Fruit fly (Drosophila melanogaster): ENCODE results near the gene Ranbp21.
A peak's percentile ranks its signal among the peaks of the same experiment; 100 is the strongest.

The Ranbp21 gene

DNA sequence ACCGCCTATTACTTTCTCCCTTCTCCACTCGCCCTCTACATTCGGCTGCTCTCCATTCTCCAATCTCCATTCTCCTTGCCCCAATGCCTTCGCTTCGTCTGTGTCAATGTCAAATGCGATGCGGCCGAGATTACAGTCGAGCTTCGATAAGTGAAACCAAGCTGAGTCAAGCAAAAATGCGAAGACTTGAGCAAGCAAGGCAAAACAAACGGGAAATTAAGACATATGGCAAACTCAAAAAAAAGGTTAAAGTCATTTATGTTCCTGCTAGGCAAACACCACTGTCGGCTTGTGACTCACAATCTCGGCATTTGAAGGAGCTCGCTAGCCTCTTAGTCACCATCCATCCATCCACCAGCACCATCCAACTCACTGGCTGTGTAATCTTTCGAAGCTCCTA lies 16.3 kb upstream of the Ranbp21 start (continued):
- TF ChIP-seq Myb (GFP tag; optimal IDR thresholded peaks at IDR 0.05) (peak; percentile 90), hbn (GFP tag; IDR thresholded peaks at IDR 0.05; ENCODE audit: partially characterized antibody) (no peak), bcd (GFP tag; optimal IDR thresholded peaks at IDR 0.05) (peak; percentile 91), corto (GFP tag; optimal IDR thresholded peaks at IDR 0.05) (peak; percentile 98), sd (tag; optimal IDR thresholded peaks at IDR 0.05) (peak; percentile 99), CG10209 (GFP tag; optimal IDR thresholded peaks at IDR 0.05) (peak; percentile 93), shn (GFP tag; optimal IDR thresholded peaks at IDR 0.05) (peak; percentile 98), CG4617 (GFP tag; optimal IDR thresholded peaks at IDR 0.05; ENCODE audit: borderline replicate concordance) (peak; percentile 91), CG7271 (tag; optimal IDR thresholded peaks at IDR 0.05) (peak; percentile 59), emc (GFP tag; optimal IDR thresholded peaks at IDR 0.05) (peak; percentile 78), Doc3 (GFP tag; IDR thresholded peaks at IDR 0.05; ENCODE audit: partially characterized antibody) (no peak), klu (GFP tag; IDR thresholded peaks at IDR 0.05) (peak; percentile 86), HLHmδ (GFP tag; optimal IDR thresholded peaks at IDR 0.05) (peak; percentile 44), aop (GFP tag; IDR thresholded peaks at IDR 0.05) (peak; percentile 89), Lim3 (GFP tag; IDR thresholded peaks at IDR 0.05) (peak; percentile 83), ham (GFP tag; IDR thresholded peaks at IDR 0.05) (peak; percentile 77), tna (GFP tag; IDR thresholded peaks at IDR 0.05; ENCODE audit: partially characterized antibody) (no peak), dmrt99B (tag; optimal IDR thresholded peaks at IDR 0.05) (peak; percentile 93), CG9437 (GFP tag; optimal IDR thresholded peaks at IDR 0.05) (peak; percentile 86), cas (GFP tag; IDR thresholded peaks at IDR 0.05) (peak; percentile 57), CG11247 (GFP tag; IDR thresholded peaks at IDR 0.05) (peak; percentile 93), Elba2 (GFP tag; optimal IDR thresholded peaks at IDR 0.05) (peak; percentile 69), CG32772 (GFP tag; IDR thresholded peaks at IDR 0.05) (peak; percentile 91), Abd-B (GFP tag; optimal IDR thresholded peaks at IDR 0.05) (peak; percentile 92), CG12155 (GFP tag; optimal IDR thresholded peaks at IDR 0.05) (peak; percentile 95), ash1 (GFP tag; optimal IDR thresholded peaks at IDR 0.05) (peak; percentile 42), ken (GFP tag; IDR thresholded peaks at IDR 0.05) (peak; percentile 97), CG5180 (GFP tag; optimal IDR thresholded peaks at IDR 0.05) (peak; percentile 74), CG15073 (GFP tag; optimal IDR thresholded peaks at IDR 0.05) (peak; percentile 86), gcm2 (GFP tag; optimal IDR thresholded peaks at IDR 0.05) (peak; percentile 88), sqz (GFP tag; optimal IDR thresholded peaks at IDR 0.05) (peak; percentile 78), bbx (GFP tag; IDR thresholded peaks at IDR 0.05; ENCODE audit: partially characterized antibody) (no peak), CG15696 (tag; optimal IDR thresholded peaks at IDR 0.05) (peak; percentile 97), CG9609 (GFP tag; optimal IDR thresholded peaks at IDR 0.05) (peak; percentile 98), Atf6 (GFP tag; IDR thresholded peaks at IDR 0.05) (peak; percentile 94), Hand (GFP tag; optimal IDR thresholded peaks at IDR 0.05) (peak; percentile 88), her (GFP tag; optimal IDR thresholded peaks at IDR 0.05) (peak; percentile 97), HmgD (GFP tag; optimal IDR thresholded peaks at IDR 0.05) (peak; percentile 92), CG32767 (GFP tag; IDR thresholded peaks at IDR 0.05) (peak; percentile 88), sc (optimal IDR thresholded peaks at IDR 0.05) (no peak), sc (GFP tag; optimal IDR thresholded peaks at IDR 0.05) (peak; percentile 86), CG43689 (GFP tag; IDR thresholded peaks at IDR 0.05) (peak; percentile 92), lov (optimal IDR thresholded peaks at IDR 0.05) (no peak), lov (GFP tag; IDR thresholded peaks at IDR 0.05) (peak; percentile 95), CG14014 (GFP tag; IDR thresholded peaks at IDR 0.05) (peak; percentile 96), nom (GFP tag; optimal IDR thresholded peaks at IDR 0.05) (peak; percentile 96), stwl (tag; optimal IDR thresholded peaks at IDR 0.05) (peak; percentile 59), tio (GFP tag; optimal IDR thresholded peaks at IDR 0.05) (peak; percentile 96), HLH54F (GFP tag; optimal IDR thresholded peaks at IDR 0.05) (peak; percentile 96), unc-4 (GFP tag; IDR thresholded peaks at IDR 0.05; ENCODE audit: partially characterized antibody) (no peak), CG33213 (GFP tag; optimal IDR thresholded peaks at IDR 0.05) (peak; percentile 95)

All from whole organism, embryonic.